Worm (Caenorhabditis elegans) whole organism, L1 larva: ENCODE measurements around the gene frpr-10.

ENCODE experiments used
- aha-1 ChIP-seq: fragments of 150-350 bp; optimal IDR thresholded peaks from 2 replicates; lab custom pipeline; 2014; ENCODE audit warnings: missing biosample characterization, missing genetic modification characterization
- ama-1 ChIP-seq: fragments of 150-350 bp; optimal IDR thresholded peaks from 2 replicates; lab custom pipeline; 2014
- dpl-1 ChIP-seq, 3 experiments: fragments of 150-350 bp in 2 of 3; sonication (generic microtip) in 1 of 3; optimal IDR thresholded peaks; 2 replicates each; lab custom pipeline; 2014 to 2017; ENCODE audit warnings: missing biosample characterization in 3 of 3, missing genetic modification characterization in 3 of 3, missing genetic modification reagents in 3 of 3
- nhr-12 ChIP-seq: sonication (generic microtip); optimal IDR thresholded peaks from 2 replicates; lab custom pipeline; 2017; ENCODE audit warnings: missing biosample characterization, missing genetic modification characterization
- nhr-28 ChIP-seq: fragments of 150-350 bp; optimal IDR thresholded peaks from 2 replicates; lab custom pipeline; 2014; ENCODE audit warnings: missing biosample characterization, missing genetic modification characterization
- nhr-90 ChIP-seq: sonication (generic microtip); optimal IDR thresholded peaks from 2 replicates; lab custom pipeline; 2016; ENCODE audit warnings: mild to moderate bottlenecking, missing genetic modification characterization, missing compliant biosample characterization; ENCODE audit not compliant: poor library complexity
- sox-4 ChIP-seq: sonication (generic microtip); optimal IDR thresholded peaks from 2 replicates; lab custom pipeline; 2016; ENCODE audit warnings: missing genetic modification characterization, missing compliant biosample characterization
- unc-86 ChIP-seq: sonication (generic microtip); optimal IDR thresholded peaks from 2 replicates; lab custom pipeline; 2016; ENCODE audit warnings: missing genetic modification characterization, missing compliant biosample characterization
- unc-98 ChIP-seq: fragments of 200-800 bp; sonication (Bioruptor generic); IDR thresholded peaks from 2 replicates; pipeline ENCODE4 v1.3.6; 2022; ENCODE audit warnings: missing genetic modification characterization, missing compliant biosample characterization

- TF ChIP-seq unc-98 (GFP tag; lab: Robert Waterston, UW) (no peak), unc-86 (tag; lab: Kevin White, UChicago) (no peak), nhr-90 (tag; lab: Kevin White, UChicago) (no peak), ama-1 (lab: Kevin White, UChicago) (no peak), nhr-28 (tag; lab: Kevin White, UChicago) (no peak), nhr-12 (tag; lab: Kevin White, UChicago) (no peak), dpl-1 (GFP tag; optimal IDR thresholded peaks at IDR 0.05; lab: Kevin White, UChicago) (peak in 2 of 3 experiments; percentile 11 to 42), aha-1 (tag; lab: Kevin White, UChicago) (no peak), sox-4 (tag; lab: Kevin White, UChicago) (no peak)
Measured at ce11 chrIV:7982024-7982576, 24.5 kb downstream of the frpr-10 start, which contains the start of gene arf-5.
